Fruit fly (Drosophila melanogaster) whole organism, wandering third instar larva: ENCODE measurements around the gene dre4.

ENCODE experiments used
- Abd-B ChIP-seq: fragments of >200 bp; optimal IDR thresholded peaks from 2 replicates; lab custom pipeline; 2017; ENCODE audit warnings: missing biosample characterization, missing genetic modification characterization
- Dif ChIP-seq: fragments of 200-275, 200-300 bp; sonication (Bioruptor generic); optimal IDR thresholded peaks from 2 replicates; lab custom pipeline; 2018; ENCODE audit warnings: missing biosample characterization, missing genetic modification characterization; ENCODE audit not compliant: partially characterized antibody
- Hnf4 ChIP-seq: fragments of 200-800 bp; sonication (Bioruptor generic); optimal IDR thresholded peaks from 2 replicates; lab custom pipeline; 2016; ENCODE audit warnings: missing biosample characterization, mild to moderate bottlenecking, missing genetic modification characterization
- Hr78 ChIP-seq: fragments of >200 bp; optimal IDR thresholded peaks from 2 replicates; lab custom pipeline; 2017; ENCODE audit warnings: missing biosample characterization, missing genetic modification characterization
- Myc ChIP-seq: fragments of >200 bp; optimal IDR thresholded peaks from 2 replicates; lab custom pipeline; 2017
- br ChIP-seq: fragments of 200-800 bp; sonication (Bioruptor generic); optimal IDR thresholded peaks from 2 replicates; lab custom pipeline; 2016; ENCODE audit warnings: missing biosample characterization, missing genetic modification characterization
- dmrt93B ChIP-seq: fragments of 200-800 bp; sonication (Bioruptor generic); optimal IDR thresholded peaks from 2 replicates; lab custom pipeline; 2018; ENCODE audit warnings: missing biosample characterization, mild to moderate bottlenecking, missing genetic modification characterization
- ey ChIP-seq: fragments of 200-800 bp; sonication (Bioruptor generic); optimal IDR thresholded peaks from 2 replicates; lab custom pipeline; 2016; ENCODE audit warnings: missing biosample characterization, missing genetic modification characterization
- jim ChIP-seq: fragments of 175-275, 200-325 bp; sonication (Bioruptor generic); optimal IDR thresholded peaks from 2 replicates; lab custom pipeline; 2016; ENCODE audit warnings: missing biosample characterization, mild to moderate bottlenecking, missing genetic modification characterization
- psq ChIP-seq: fragments of 200-800 bp; sonication (Bioruptor generic); optimal IDR thresholded peaks from 3 replicates; lab custom pipeline; 2017; ENCODE audit warnings: missing biosample characterization, mild to moderate bottlenecking, missing genetic modification characterization, moderate library complexity
- usp ChIP-seq: fragments of >200 bp; optimal IDR thresholded peaks from 2 replicates; lab custom pipeline; 2017; ENCODE audit warnings: missing biosample characterization, missing genetic modification characterization

- TF ChIP-seq br (GFP tag; lab: Kevin White, UChicago) = no peak
- TF ChIP-seq psq (GFP tag; lab: Kevin White, UChicago) = no peak
- no peak for TF ChIP-seq usp
- no peak for TF ChIP-seq ey (GFP tag; lab: Kevin White, UChicago)
- TF ChIP-seq dmrt93B (GFP tag; lab: Kevin White, UChicago) = no peak
- TF ChIP-seq jim (GFP tag; lab: Kevin White, UChicago) = no peak
- no peak for TF ChIP-seq Hr78 (GFP tag; lab: Kevin White, UChicago)
- TF ChIP-seq Dif = no peak
- no peak for TF ChIP-seq Hnf4
- TF ChIP-seq Myc (lab: Kevin White, UChicago) = no peak
- TF ChIP-seq Abd-B (GFP tag; lab: Kevin White, UChicago) = no peak
Observed at dm6 chr3L:1880692-1881091, 4.6 kb upstream of the dre4 start.
